Fruit fly (Drosophila melanogaster) whole organism, embryonic: Measurements from ENCODE around the gene CG33552.

ENCODE experiments used
- BEAF-32 ChIP-seq: fragments of 200-800 bp; sonication (Bioruptor generic); optimal IDR thresholded peaks from 3 replicates; lab custom pipeline; 2017; ENCODE audit warnings: missing biosample characterization, missing genetic modification characterization, mild to moderate bottlenecking, moderate library complexity, missing genetic modification reagents
- Bgb ChIP-seq: fragments of 200-800 bp; sonication (Bioruptor generic); IDR thresholded peaks from 2 replicates; pipeline ENCODE4 v1.3.6; 2022; ENCODE audit warnings: missing biosample characterization, missing genetic modification characterization; ENCODE audit not compliant: partially characterized antibody
- CG10267 ChIP-seq: fragments of 200-800 bp; sonication (Bioruptor generic); optimal IDR thresholded peaks from 2 replicates; lab custom pipeline; 2018; ENCODE audit warnings: missing biosample characterization, mild to moderate bottlenecking, missing genetic modification characterization, moderate library complexity
- CG12299 ChIP-seq: fragments of 200-800 bp; sonication (Bioruptor generic); optimal IDR thresholded peaks from 2 replicates; lab custom pipeline; 2018; ENCODE audit warnings: missing biosample characterization, mild to moderate bottlenecking, missing genetic modification characterization
- CG13424 ChIP-seq: fragments of 200-800 bp; sonication (Bioruptor generic); optimal IDR thresholded peaks from 2 replicates; lab custom pipeline; 2019; ENCODE audit warnings: missing biosample characterization, mild to moderate bottlenecking, missing genetic modification characterization, moderate library complexity
- CG14667 ChIP-seq: fragments of 200-800 bp; sonication (Bioruptor generic); IDR thresholded peaks from 2 replicates; pipeline ENCODE4 v1.3.6; 2022; ENCODE audit warnings: missing biosample characterization, missing genetic modification characterization
- CG14860 ChIP-seq: fragments of 200-800 bp; sonication (Bioruptor generic); IDR thresholded peaks from 3 replicates; pipeline ENCODE4 v1.3.6; 2022; ENCODE audit warnings: missing biosample characterization, missing genetic modification characterization; ENCODE audit not compliant: partially characterized antibody
- CG15514 ChIP-seq: fragments of 200-800 bp; sonication (Bioruptor generic); optimal IDR thresholded peaks from 3 replicates; lab custom pipeline; 2017; ENCODE audit warnings: missing biosample characterization, missing genetic modification characterization, mild to moderate bottlenecking, moderate library complexity, missing genetic modification reagents
- CG15601 ChIP-seq: fragments of 200-800 bp; sonication (Bioruptor generic); optimal IDR thresholded peaks from 3 replicates; lab custom pipeline; 2019; ENCODE audit warnings: missing biosample characterization, mild to moderate bottlenecking, missing genetic modification characterization, moderate library complexity
- CG16863 ChIP-seq: fragments of 200-800 bp; sonication (Bioruptor generic); optimal IDR thresholded peaks from 3 replicates; lab custom pipeline; 2016; ENCODE audit warnings: missing biosample characterization, missing genetic modification characterization
- CG17612 ChIP-seq: fragments of 200-800 bp; sonication (Bioruptor generic); IDR thresholded peaks from 2 replicates; pipeline ENCODE4 v1.3.6; 2022; ENCODE audit warnings: missing biosample characterization, missing genetic modification characterization
- CG17912 ChIP-seq: fragments of 200-800 bp; sonication (Bioruptor generic); optimal IDR thresholded peaks from 2 replicates; lab custom pipeline; 2018; ENCODE audit warnings: missing biosample characterization, mild to moderate bottlenecking, missing genetic modification characterization
- CG33213 ChIP-seq: fragments of 200-800 bp; sonication (Bioruptor generic); optimal IDR thresholded peaks from 3 replicates; lab custom pipeline; 2016; ENCODE audit warnings: missing biosample characterization, missing genetic modification characterization
- CG4360 ChIP-seq: fragments of 200-800 bp; sonication (Bioruptor generic); IDR thresholded peaks from 2 replicates; pipeline ENCODE4 v1.3.6; 2022; ENCODE audit warnings: missing biosample characterization, missing genetic modification characterization
- CG4404 ChIP-seq: fragments of 200-800 bp; sonication (Bioruptor generic); IDR thresholded peaks from 2 replicates; pipeline ENCODE4 v1.3.6; 2022; ENCODE audit warnings: missing biosample characterization, missing genetic modification characterization
- CG4730 ChIP-seq: fragments of 200-800 bp; sonication (Bioruptor generic); IDR thresholded peaks from 2 replicates; pipeline ENCODE4 v1.3.6; 2022; ENCODE audit warnings: missing biosample characterization, missing genetic modification characterization
- CG6813 ChIP-seq: fragments of 200-800 bp; sonication (Bioruptor generic); optimal IDR thresholded peaks from 2 replicates; lab custom pipeline; 2017; ENCODE audit warnings: missing biosample characterization, missing genetic modification characterization, mild to moderate bottlenecking, moderate library complexity, missing genetic modification reagents
- Dad ChIP-seq: fragments of 200-800 bp; sonication (Bioruptor generic); optimal IDR thresholded peaks from 3 replicates; lab custom pipeline; 2016; ENCODE audit warnings: missing biosample characterization, missing genetic modification characterization
- Dbx ChIP-seq: fragments of 200-800 bp; sonication (Bioruptor generic); IDR thresholded peaks from 3 replicates; pipeline ENCODE4 v1.3.6; 2022; ENCODE audit warnings: missing biosample characterization, missing genetic modification characterization
- Deaf1 ChIP-seq: fragments of 200-800 bp; optimal IDR thresholded peaks from 3 replicates; lab custom pipeline; 2019; ENCODE audit warnings: missing biosample characterization, mild to moderate bottlenecking, missing genetic modification characterization, moderate library complexity
- Dll ChIP-seq: fragments of 200-800 bp; sonication (Bioruptor generic); IDR thresholded peaks from 4 replicates; pipeline ENCODE4 v1.3.6; 2022; ENCODE audit warnings: missing biosample characterization, missing genetic modification characterization; ENCODE audit not compliant: partially characterized antibody
- Fer3 ChIP-seq: fragments of 200-800 bp; sonication (Bioruptor generic); optimal IDR thresholded peaks from 2 replicates; lab custom pipeline; 2018; ENCODE audit warnings: missing biosample characterization, mild to moderate bottlenecking, missing genetic modification characterization, moderate library complexity
- HLHmδ ChIP-seq: fragments of 200-800 bp; sonication (Bioruptor generic); optimal IDR thresholded peaks from 2 replicates; lab custom pipeline; 2018; ENCODE audit warnings: missing biosample characterization, mild to moderate bottlenecking, missing genetic modification characterization, moderate library complexity
- Hand ChIP-seq: fragments of 200-800 bp; sonication (Bioruptor generic); optimal IDR thresholded peaks from 2 replicates; lab custom pipeline; 2017; ENCODE audit warnings: mild to moderate bottlenecking, missing biosample characterization, missing genetic modification reagents, missing genetic modification characterization
- Hr3 ChIP-seq: fragments of 200-800 bp; sonication (Bioruptor generic); optimal IDR thresholded peaks from 3 replicates; lab custom pipeline; 2016; ENCODE audit warnings: missing biosample characterization, missing genetic modification characterization
- NFAT ChIP-seq: fragments of 200-800 bp; sonication (Bioruptor generic); IDR thresholded peaks from 2 replicates; pipeline ENCODE4 v1.3.6; 2022; ENCODE audit warnings: missing biosample characterization, missing genetic modification characterization
- Pdp1 ChIP-seq, 2 experiments: fragments of 200-800 bp; sonication (Bioruptor generic); optimal IDR thresholded peaks; 3 replicates each; lab custom pipeline; 2016; ENCODE audit warnings: missing biosample characterization in 2 of 2, missing genetic modification characterization in 2 of 2, mild to moderate bottlenecking in 1 of 2, moderate library complexity in 1 of 2
- ab ChIP-seq: fragments of 200-800 bp; sonication (Bioruptor generic); optimal IDR thresholded peaks from 2 replicates; lab custom pipeline; 2016; ENCODE audit warnings: missing biosample characterization, missing genetic modification characterization
- amos ChIP-seq: fragments of 200-800 bp; sonication (Bioruptor generic); IDR thresholded peaks from 2 replicates; pipeline ENCODE4 v1.3.6; 2022; ENCODE audit warnings: missing biosample characterization, missing genetic modification characterization; ENCODE audit not compliant: partially characterized antibody
- bab2 ChIP-seq: fragments of 200-800 bp; sonication (Bioruptor generic); optimal IDR thresholded peaks from 2 replicates; lab custom pipeline; 2016; ENCODE audit warnings: missing biosample characterization, missing genetic modification characterization
- br ChIP-seq: fragments of >200 bp; optimal IDR thresholded peaks from 2 replicates; lab custom pipeline; 2017
- chm ChIP-seq: fragments of 200-800 bp; sonication (Bioruptor generic); IDR thresholded peaks from 2 replicates; pipeline ENCODE4 v1.3.6; 2022; ENCODE audit warnings: missing biosample characterization, missing genetic modification characterization
- ci ChIP-seq: fragments of 200-800 bp; sonication (Bioruptor generic); IDR thresholded peaks from 3 replicates; pipeline ENCODE4 v1.3.6; 2022; ENCODE audit warnings: missing biosample characterization, missing genetic modification characterization
- cwo ChIP-seq: fragments of 200-800 bp; sonication (Bioruptor generic); optimal IDR thresholded peaks from 3 replicates; lab custom pipeline; 2017; ENCODE audit warnings: missing biosample characterization, missing genetic modification characterization, mild to moderate bottlenecking, moderate library complexity, missing genetic modification reagents
- disco-r ChIP-seq: fragments of 200-800 bp; sonication (Bioruptor generic); optimal IDR thresholded peaks from 2 replicates; lab custom pipeline; 2016; ENCODE audit warnings: missing biosample characterization, missing genetic modification characterization
- dpn ChIP-seq, 2 experiments: fragments of 200-800 bp; sonication (Bioruptor generic); optimal IDR thresholded peaks; 3 replicates each; lab custom pipeline; 2016; ENCODE audit warnings: missing biosample characterization in 2 of 2, missing genetic modification characterization in 2 of 2
- fd96Cb ChIP-seq: fragments of 200-800 bp; sonication (Bioruptor generic); optimal IDR thresholded peaks from 2 replicates; lab custom pipeline; 2018; ENCODE audit warnings: missing biosample characterization, mild to moderate bottlenecking, missing genetic modification characterization, moderate library complexity
- gem ChIP-seq: fragments of 200-800 bp; sonication (Bioruptor generic); optimal IDR thresholded peaks from 2 replicates; lab custom pipeline; 2019; ENCODE audit warnings: missing biosample characterization, mild to moderate bottlenecking, missing genetic modification characterization, moderate library complexity
- grau ChIP-seq: fragments of 200-800 bp; optimal IDR thresholded peaks from 3 replicates; lab custom pipeline; 2019; ENCODE audit warnings: missing biosample characterization, mild to moderate bottlenecking, missing genetic modification characterization, moderate library complexity
- her ChIP-seq: fragments of 200-800 bp; sonication (Bioruptor generic); optimal IDR thresholded peaks from 2 replicates; lab custom pipeline; 2016; ENCODE audit warnings: missing biosample characterization, missing genetic modification characterization
- hkb ChIP-seq, 2 experiments: fragments of 200-800 bp in 1 of 2; fragments of >200 bp in 1 of 2; sonication (Bioruptor generic) in 1 of 2; IDR thresholded peaks in 1 of 2; optimal IDR thresholded peaks in 1 of 2; 2 replicates each; pipeline versions ENCODE4 v1.3.6 to Lab custom; 2017 to 2022; ENCODE audit warnings: missing biosample characterization in 1 of 2, missing genetic modification characterization in 1 of 2
- jumu ChIP-seq: fragments of 200-800 bp; sonication (Bioruptor generic); optimal IDR thresholded peaks from 3 replicates; lab custom pipeline; 2016; ENCODE audit warnings: missing biosample characterization, missing genetic modification characterization
- lbe ChIP-seq: fragments of 200-800 bp; sonication (Bioruptor generic); optimal IDR thresholded peaks from 2 replicates; lab custom pipeline; 2016; ENCODE audit warnings: missing biosample characterization, mild to moderate bottlenecking, missing genetic modification characterization
- maf-S ChIP-seq: fragments of 200-800 bp; sonication (Bioruptor generic); optimal IDR thresholded peaks from 2 replicates; lab custom pipeline; 2016; ENCODE audit warnings: missing biosample characterization, missing genetic modification characterization
- nerfin-1 ChIP-seq: fragments of 200-800 bp; sonication (Bioruptor generic); optimal IDR thresholded peaks from 3 replicates; lab custom pipeline; 2019; ENCODE audit warnings: missing biosample characterization, mild to moderate bottlenecking, missing genetic modification characterization, moderate library complexity
- org-1 ChIP-seq: fragments of 200-800 bp; sonication (Bioruptor generic); optimal IDR thresholded peaks from 2 replicates; lab custom pipeline; 2017; ENCODE audit warnings: missing biosample characterization, missing genetic modification characterization
- tna ChIP-seq: fragments of 200-800 bp; sonication (Bioruptor generic); IDR thresholded peaks from 2 replicates; pipeline ENCODE4 v1.3.6; 2022; ENCODE audit warnings: missing biosample characterization, missing genetic modification characterization; ENCODE audit not compliant: partially characterized antibody

The CG33552 gene

DNA sequence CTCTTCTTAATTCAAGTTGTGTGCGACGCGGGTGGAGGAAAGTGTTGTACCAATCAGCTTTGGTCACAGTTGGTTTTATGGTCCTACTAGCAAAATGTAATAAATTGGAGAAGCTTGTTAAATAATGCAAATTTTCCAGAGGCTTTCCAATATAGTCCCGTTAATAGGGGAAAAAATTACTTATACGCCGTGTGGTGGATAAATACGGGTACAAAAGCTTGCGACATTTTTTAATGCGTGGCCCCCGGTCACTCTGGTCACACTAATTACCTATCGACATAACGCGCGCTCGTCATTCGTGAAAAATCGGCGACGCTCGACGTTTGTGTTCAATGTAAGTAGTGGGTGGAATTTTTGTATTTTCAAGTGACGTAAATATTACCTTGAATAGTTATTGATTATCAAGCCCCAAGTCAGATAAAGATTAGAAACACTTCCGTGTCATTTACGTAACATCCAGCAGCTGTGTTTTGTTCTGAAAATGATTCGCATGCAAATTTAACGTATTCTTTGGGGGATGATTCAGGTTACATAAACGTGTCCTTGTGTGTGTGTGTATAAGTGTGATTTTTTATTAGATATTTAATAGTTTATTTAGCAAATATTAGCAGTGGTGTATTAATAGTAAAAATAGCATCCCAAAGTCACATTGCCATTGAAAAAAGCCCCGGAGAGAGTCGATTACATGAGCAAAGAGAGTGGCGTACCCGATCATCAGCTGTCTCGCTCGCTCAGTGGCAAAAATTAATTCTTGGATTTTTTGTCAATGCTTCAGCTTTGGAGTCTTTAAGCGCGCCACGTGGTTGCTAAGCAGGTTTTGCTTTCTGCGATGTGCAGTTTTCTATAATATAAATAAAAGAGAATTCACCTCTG lies 37.6 kb downstream of the CG33552 start, which contains the start of gene Cyt-c-p (continued):
- TF ChIP-seq CG4730 (no peak), HLHmδ (no peak), CG14667 (no peak), CG15514 (GFP tag; lab: Kevin White, UChicago) (peak; percentile 79), dpn (GFP tag; optimal IDR thresholded peaks at IDR 0.05; lab: Kevin White, UChicago) (peak; percentile 10 to 57), CG6813 (GFP tag; lab: Kevin White, UChicago) (no peak), Bgb (GFP tag; lab: Robert Waterston, UW) (peak; percentile 65; the same call in 1 of the 2 replicates), org-1 (GFP tag; lab: Kevin White, UChicago) (no peak), jumu (GFP tag; lab: Kevin White, UChicago) (no peak), Deaf1 (tag; lab: Kevin White, UChicago) (peak; percentile 87), Dad (GFP tag; lab: Kevin White, UChicago) (peak; percentile 50), CG17912 (GFP tag; lab: Kevin White, UChicago) (no peak), Fer3 (tag; lab: Kevin White, UChicago) (peak; percentile 44), Pdp1 (GFP tag; optimal IDR thresholded peaks at IDR 0.05; lab: Kevin White, UChicago) (peak in 1 of 2 experiments; percentile 83), grau (peak; percentile 37), CG12299 (peak; percentile 45), disco-r (peak; percentile 25), hkb (optimal IDR thresholded peaks at IDR 0.05; lab: Kevin White, UChicago) (peak; percentile 75), hkb (GFP tag; IDR thresholded peaks at IDR 0.05; lab: Robert Waterston, UW) (0 out of 2 replicates have a peak, but pooled peaks have one; percentile 25), CG16863 (GFP tag; lab: Kevin White, UChicago) (peak; percentile 13), CG13424 (tag; lab: Kevin White, UChicago) (peak; percentile 3), ab (GFP tag; lab: Kevin White, UChicago) (no peak), Hr3 (GFP tag; lab: Kevin White, UChicago) (no peak), CG15601 (tag; lab: Kevin White, UChicago) (peak; percentile 57), fd96Cb (no peak), Dll (GFP tag; lab: Robert Waterston, UW) (peak; percentile 70; the same call in 3 of the 4 replicates), CG14860 (GFP tag; lab: Robert Waterston, UW) (peak; percentile 17; the same call in 1 of the 3 replicates), CG10267 (tag; lab: Kevin White, UChicago) (peak; percentile 56), maf-S (GFP tag; lab: Kevin White, UChicago) (peak; percentile 0), NFAT (GFP tag; lab: Robert Waterston, UW) (peak; percentile 58; the same call in 1 of the 2 replicates), her (GFP tag; lab: Kevin White, UChicago) (peak; percentile 11), Hand (no peak), tna (GFP tag; lab: Robert Waterston, UW) (no peak), Dbx (GFP tag; lab: Robert Waterston, UW) (peak; percentile 41; the same call in 2 of the 3 replicates), amos (GFP tag; lab: Robert Waterston, UW) (peak; percentile 64; the same call in 1 of the 2 replicates), cwo (GFP tag; lab: Kevin White, UChicago) (peak; percentile 20), chm (GFP tag; lab: Robert Waterston, UW) (peak; percentile 67; the same call in 1 of the 2 replicates), BEAF-32 (GFP tag; lab: Kevin White, UChicago) (peak; percentile 85), bab2 (GFP tag; lab: Kevin White, UChicago) (no peak), CG4404 (GFP tag; lab: Robert Waterston, UW) (no peak), CG33213 (peak; percentile 83), CG4360 (GFP tag; lab: Robert Waterston, UW) (no peak), gem (tag; lab: Kevin White, UChicago) (peak; percentile 20), nerfin-1 (tag; lab: Kevin White, UChicago) (peak; percentile 19), CG17612 (GFP tag; lab: Robert Waterston, UW) (no peak), br (lab: Kevin White, UChicago) (no peak), lbe (no peak), ci (GFP tag; lab: Robert Waterston, UW) (peak; percentile 27; the same call in 1 of the 3 replicates)
